Fruit fly (Drosophila melanogaster): ENCODE data around the gene FucTB.
A peak's percentile ranks its signal among the peaks of the same experiment; 100 is the strongest.

FucTB gene

dm6 chr2L:9430992-9431602 lies at the start of gene FucTB, which contains the start of gene scat (continued):
- 0 out of 3 replicates have a peak, but pooled peaks have one; percentile 8 for TF ChIP-seq CG34224 (GFP tag; IDR thresholded peaks at IDR 0.05; ENCODE audit: partially characterized antibody)
- TF ChIP-seq CG8290 (GFP tag; optimal IDR thresholded peaks at IDR 0.05) = peak; percentile 79
- peak in 1 of 2 experiments; percentile 48 for TF ChIP-seq CG8290 (tag; optimal IDR thresholded peaks at IDR 0.05)
- TF ChIP-seq CG12744 (GFP tag; optimal IDR thresholded peaks at IDR 0.05) = peak; percentile 6
- TF ChIP-seq Ravus (GFP tag; IDR thresholded peaks at IDR 0.05) = peak; percentile 52
- TF ChIP-seq sqz (GFP tag; optimal IDR thresholded peaks at IDR 0.05) = no peak
- no peak for TF ChIP-seq CG14965 (GFP tag; optimal IDR thresholded peaks at IDR 0.05; ENCODE audit: borderline replicate concordance)
- no peak for TF ChIP-seq pros (GFP tag; optimal IDR thresholded peaks at IDR 0.05)
- peak; percentile 91 for TF ChIP-seq CG12104 (GFP tag; optimal IDR thresholded peaks at IDR 0.05)
- peak; percentile 73 for TF ChIP-seq peb (GFP tag; IDR thresholded peaks at IDR 0.05)
- peak; percentile 67 for TF ChIP-seq org-1 (GFP tag; optimal IDR thresholded peaks at IDR 0.05)
- TF ChIP-seq CG11560 (tag; IDR thresholded peaks at IDR 0.05) = peak; percentile 84
- peak; percentile 91 for TF ChIP-seq CG11247 (GFP tag; IDR thresholded peaks at IDR 0.05)
- TF ChIP-seq HHEX (GFP tag; optimal IDR thresholded peaks at IDR 0.05) = peak; percentile 87
- peak; percentile 89 for TF ChIP-seq CG7928 (GFP tag; optimal IDR thresholded peaks at IDR 0.05)
- peak; percentile 87 for TF ChIP-seq Sox100B (GFP tag; optimal IDR thresholded peaks at IDR 0.05)
- TF ChIP-seq Optix (GFP tag; IDR thresholded peaks at IDR 0.05) = peak; percentile 90
- no peak for TF ChIP-seq CG7963 (GFP tag; IDR thresholded peaks at IDR 0.05; ENCODE audit: partially characterized antibody)
- TF ChIP-seq CG1603 (tag; optimal IDR thresholded peaks at IDR 0.05) = peak; percentile 54
- no peak for TF ChIP-seq Neu2 (GFP tag; optimal IDR thresholded peaks at IDR 0.05; ENCODE audit: borderline replicate concordance)
- no peak for TF ChIP-seq D19A (tag; optimal IDR thresholded peaks at IDR 0.05)
- no peak; the same call in 1 of the 2 replicates for TF ChIP-seq CG4360 (GFP tag; IDR thresholded peaks at IDR 0.05)
- no peak for TF ChIP-seq CG2129 (GFP tag; IDR thresholded peaks at IDR 0.05; ENCODE audit: partially characterized antibody)
- peak; percentile 70 for TF ChIP-seq Vsx1 (GFP tag; optimal IDR thresholded peaks at IDR 0.05)
- no peak for TF ChIP-seq Hmx (GFP tag; optimal IDR thresholded peaks at IDR 0.05)
- peak; percentile 91 for TF ChIP-seq az2 (GFP tag; optimal IDR thresholded peaks at IDR 0.05)
- TF ChIP-seq Hmr (GFP tag; optimal IDR thresholded peaks at IDR 0.05) = peak; percentile 90
- peak; percentile 60 for TF ChIP-seq CG8944 (GFP tag; optimal IDR thresholded peaks at IDR 0.05)
- TF ChIP-seq danr (GFP tag; IDR thresholded peaks at IDR 0.05) = peak; percentile 78
- peak; percentile 88 for TF ChIP-seq CG3281 (GFP tag; optimal IDR thresholded peaks at IDR 0.05)
- TF ChIP-seq sr (GFP tag; IDR thresholded peaks at IDR 0.05) = peak; percentile 53; the same call in 2 of the 3 replicates
- TF ChIP-seq Blimp-1 (GFP tag; optimal IDR thresholded peaks at IDR 0.05) = peak; percentile 89
- TF ChIP-seq pita (GFP tag; optimal IDR thresholded peaks at IDR 0.05) = no peak
- peak; percentile 31 to 90 for TF ChIP-seq crp (GFP tag; optimal IDR thresholded peaks at IDR 0.05)
- TF ChIP-seq CG4617 (GFP tag; optimal IDR thresholded peaks at IDR 0.05; ENCODE audit: borderline replicate concordance) = peak; percentile 83
- peak; percentile 89 for TF ChIP-seq CG4328 (GFP tag; optimal IDR thresholded peaks at IDR 0.05)
- TF ChIP-seq CG15514 (GFP tag; optimal IDR thresholded peaks at IDR 0.05) = peak; percentile 78
- peak; percentile 98 for TF ChIP-seq CG17361 (GFP tag; IDR thresholded peaks at IDR 0.05)
- no peak for TF ChIP-seq repo (GFP tag; optimal IDR thresholded peaks at IDR 0.05)
- TF ChIP-seq zfh1 (GFP tag; IDR thresholded peaks at IDR 0.05) = peak; percentile 88
- peak; percentile 50 for TF ChIP-seq kah (GFP tag; optimal IDR thresholded peaks at IDR 0.05)
- peak; percentile 91 for TF ChIP-seq CG15601 (tag; optimal IDR thresholded peaks at IDR 0.05)
- TF ChIP-seq CG11723 (GFP tag; optimal IDR thresholded peaks at IDR 0.05) = peak; percentile 90
- no peak for TF ChIP-seq Doc3 (GFP tag; IDR thresholded peaks at IDR 0.05; ENCODE audit: partially characterized antibody)
- TF ChIP-seq Elba2 (GFP tag; optimal IDR thresholded peaks at IDR 0.05) = peak; percentile 68
- TF ChIP-seq CTCF (GFP tag; optimal IDR thresholded peaks at IDR 0.05) = peak; percentile 33
- TF ChIP-seq Six4 (GFP tag; optimal IDR thresholded peaks at IDR 0.05) = peak; percentile 85
- peak; percentile 85 for TF ChIP-seq ci (GFP tag; IDR thresholded peaks at IDR 0.05)
- peak; percentile 87 for TF ChIP-seq CG2889 (GFP tag; IDR thresholded peaks at IDR 0.05)
- peak; percentile 89 for TF ChIP-seq al (GFP tag; IDR thresholded peaks at IDR 0.05)
